Worm (Caenorhabditis elegans): Measurements from ENCODE around the gene R02D5.8.

R02D5.8 gene

DNA sequence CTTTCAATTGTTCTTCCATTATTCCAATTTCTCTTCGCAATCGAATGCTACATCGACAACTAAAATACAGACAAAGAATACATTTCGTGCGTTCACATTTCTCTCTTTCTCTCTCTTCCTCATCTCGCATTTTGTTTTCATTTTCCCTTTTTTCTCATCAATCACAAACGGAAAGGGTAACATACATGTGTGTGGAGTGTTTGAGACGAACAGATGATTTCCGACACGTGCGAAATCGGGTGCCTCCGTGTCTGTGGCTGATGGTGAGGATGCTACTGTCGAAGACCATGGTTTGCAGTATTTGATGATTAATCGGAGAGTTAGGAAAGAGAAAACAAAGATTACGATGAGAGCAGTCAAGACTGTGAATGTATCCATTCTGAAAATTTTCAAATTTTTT is 8.4 kb downstream of the R02D5.8 start, which contains the start of gene R02D5.9:
Gene R02D5.9, minus strand, starts transcription at position 378 of the 400 bp plus-strand sequence.
- TF ChIP-seq nhr-77 (tag; optimal IDR thresholded peaks at IDR 0.05) (peak; percentile 47), madf-9 (GFP tag; conservative IDR thresholded peaks at IDR 0.05) (no peak), lin-1 (GFP tag; IDR thresholded peaks at IDR 0.05) (no peak), nhr-41 (GFP tag; IDR thresholded peaks at IDR 0.05) (no peak), nhr-25 (tag; optimal IDR thresholded peaks at IDR 0.05; ENCODE audit: borderline replicate concordance, insufficient read depth) (no peak), nhr-10 (tag; optimal IDR thresholded peaks at IDR 0.05) (no peak), pha-4 (GFP tag; IDR thresholded peaks at IDR 0.05) (no peak), pha-4 (tag; optimal IDR thresholded peaks at IDR 0.05) (no peak), spr-1 (tag; optimal IDR thresholded peaks at IDR 0.05) (no peak), dve-1 (tag; optimal IDR thresholded peaks at IDR 0.05; ENCODE audit: insufficient read depth) (peak; percentile 61), F44E2.7 (GFP tag; IDR thresholded peaks at IDR 0.05) (no peak), unc-39 (tag; optimal IDR thresholded peaks at IDR 0.05) (no peak), nhr-237 (tag; optimal IDR thresholded peaks at IDR 0.05) (no peak), ceh-32 (tag; optimal IDR thresholded peaks at IDR 0.05; ENCODE audit: poor library complexity) (no peak), lin-38 (GFP tag; IDR thresholded peaks at IDR 0.05) (no peak), lin-29 (GFP tag; IDR thresholded peaks at IDR 0.05) (no peak), nhr-102 (tag; optimal IDR thresholded peaks at IDR 0.05) (no peak), gei-8 (GFP tag; optimal IDR thresholded peaks at IDR 0.05) (no peak), ceh-20 (GFP tag; IDR thresholded peaks at IDR 0.05) (no peak), F26F4.8 (GFP tag; conservative IDR thresholded peaks at IDR 0.05) (no peak), nhr-111 (GFP tag; optimal IDR thresholded peaks at IDR 0.05) (no peak), egl-43 (GFP tag; IDR thresholded peaks at IDR 0.05) (no peak), hlh-30 (tag; optimal IDR thresholded peaks at IDR 0.05; ENCODE audit: insufficient read depth) (peak; percentile 85), unc-130 (GFP tag; optimal IDR thresholded peaks at IDR 0.05) (no peak), egl-27 (tag; optimal IDR thresholded peaks at IDR 0.05) (no peak), set-16 (GFP tag; IDR thresholded peaks at IDR 0.05) (no peak), D1046.2 (GFP tag; IDR thresholded peaks at IDR 0.05) (no peak), dmd-9 (GFP tag; IDR thresholded peaks at IDR 0.05) (no peak), aha-1 (tag) (no peak), R02D3.7 (tag; optimal IDR thresholded peaks at IDR 0.05) (no peak), ceh-28 (tag; optimal IDR thresholded peaks at IDR 0.05) (no peak), hmg-1.1 (GFP tag; IDR thresholded peaks at IDR 0.05) (no peak), mep-1 (tag; optimal IDR thresholded peaks at IDR 0.05) (no peak), T26A8.4 (GFP tag; IDR thresholded peaks at IDR 0.05) (no peak), mxl-3 (GFP tag; optimal IDR thresholded peaks at IDR 0.05) (peak; percentile 91), php-3 (GFP tag; IDR thresholded peaks at IDR 0.05) (no peak), spr-3 (GFP tag; optimal IDR thresholded peaks at IDR 0.05) (no peak), daf-16 (GFP tag; optimal IDR thresholded peaks at IDR 0.05) (no peak), daf-16 (tag; optimal IDR thresholded peaks at IDR 0.05) (no peak), ama-1 (optimal IDR thresholded peaks at IDR 0.05) (no peak), jun-1 (tag; optimal IDR thresholded peaks at IDR 0.05) (no peak), nhr-76 (tag; optimal IDR thresholded peaks at IDR 0.05) (peak; percentile 14), Y5F2A.4 (GFP tag; optimal IDR thresholded peaks at IDR 0.05) (no peak), ctbp-1 (GFP tag; IDR thresholded peaks at IDR 0.05) (no peak), ceh-82 (tag; optimal IDR thresholded peaks at IDR 0.05) (no peak), lin-13 (GFP tag; optimal IDR thresholded peaks at IDR 0.05) (no peak), ztf-7 (tag; optimal IDR thresholded peaks at IDR 0.05) (no peak), daf-12 (tag; optimal IDR thresholded peaks at IDR 0.05) (no peak), fkh-10 (GFP tag; optimal IDR thresholded peaks at IDR 0.05) (no peak), duxl-1 (tag; optimal IDR thresholded peaks at IDR 0.05; ENCODE audit: poor library complexity) (no peak), lin-39 (tag; optimal IDR thresholded peaks at IDR 0.05) (no peak), lsy-2 (tag; optimal IDR thresholded peaks at IDR 0.05) (no peak), madf-5 (GFP tag; IDR thresholded peaks at IDR 0.05) (no peak)

Data from whole organism, L4 larva.